Worm (Caenorhabditis elegans) whole organism, L4/young adult: ENCODE results near the gene cyp-33C5.
"Not testable (repeated sequence)": the region's sequence is repeated elsewhere in the genome, so short reads cannot be mapped to it uniquely, and the experiment has no call there.

Source experiments
- W03F9.2 ChIP-seq: fragments of 150-350 bp; optimal IDR thresholded peaks from 2 replicates; lab custom pipeline; 2014; ENCODE audit warnings: missing biosample characterization, missing genetic modification characterization
- dao-5 ChIP-seq: sonication (generic microtip); optimal IDR thresholded peaks from 2 replicates; lab custom pipeline; 2016; ENCODE audit warnings: missing genotype, missing genetic modification characterization, moderate library complexity, missing compliant biosample characterization
- him-1 ChIP-seq: sonication (generic microtip); optimal IDR thresholded peaks from 2 replicates; lab custom pipeline; 2016; ENCODE audit warnings: missing genotype, missing genetic modification reagents, missing genetic modification characterization, missing compliant biosample characterization

The cyp-33C5 gene

DNA sequence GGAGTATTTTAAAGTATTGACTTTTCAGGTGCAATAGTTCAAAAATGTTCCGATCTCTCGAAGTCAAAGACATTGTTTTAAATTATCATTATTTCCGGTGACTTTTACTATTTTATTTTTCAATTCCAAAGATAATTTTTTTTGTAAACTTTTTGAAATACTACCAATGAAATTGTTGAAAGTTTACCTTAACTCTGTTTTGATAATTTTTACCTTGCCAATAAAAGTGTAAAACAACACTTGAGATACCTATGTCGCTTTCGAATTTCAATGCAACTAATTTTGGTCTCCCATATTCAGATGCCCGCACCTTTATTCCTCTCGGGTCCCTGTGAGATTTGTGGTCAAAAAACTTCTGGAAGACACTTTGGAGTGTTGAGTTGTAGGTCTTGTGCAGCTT lies 19.7 kb upstream of the cyp-33C5 start, which contains the start of gene nhr-103:
nhr-103 (plus strand) TSS at position 301 of the 400 bp plus-strand sequence.
- no peak for TF ChIP-seq dao-5 (tag; lab: Kevin White, UChicago)

DNA sequence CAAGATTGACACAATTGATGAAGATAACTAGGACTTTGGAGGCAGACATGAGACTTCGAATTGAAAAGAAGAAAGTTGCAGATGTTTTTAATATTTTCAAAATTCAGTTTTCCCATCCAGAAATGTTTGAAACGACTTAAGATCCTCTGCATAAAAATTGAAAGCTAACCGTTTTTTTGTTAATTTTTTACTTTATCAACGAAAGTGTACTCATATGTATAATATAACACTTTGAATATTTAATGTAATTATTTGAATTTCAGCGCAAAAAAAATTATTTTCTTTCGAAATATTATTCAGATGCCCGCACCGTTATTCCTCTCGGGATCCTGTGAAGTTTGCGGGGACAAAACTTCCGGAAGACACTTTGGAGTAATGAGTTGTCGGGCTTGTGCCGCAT lies 17.9 kb upstream of the cyp-33C5 start, which contains the start of gene nhr-18:
nhr-18 (plus strand) TSS at position 301 of the 400 bp plus-strand sequence.
- TF ChIP-seq W03F9.2: no peak
- no peak for TF ChIP-seq dao-5 (tag; lab: Kevin White, UChicago)
- TF ChIP-seq him-1 (tag; lab: Kevin White, UChicago): no peak

DNA sequence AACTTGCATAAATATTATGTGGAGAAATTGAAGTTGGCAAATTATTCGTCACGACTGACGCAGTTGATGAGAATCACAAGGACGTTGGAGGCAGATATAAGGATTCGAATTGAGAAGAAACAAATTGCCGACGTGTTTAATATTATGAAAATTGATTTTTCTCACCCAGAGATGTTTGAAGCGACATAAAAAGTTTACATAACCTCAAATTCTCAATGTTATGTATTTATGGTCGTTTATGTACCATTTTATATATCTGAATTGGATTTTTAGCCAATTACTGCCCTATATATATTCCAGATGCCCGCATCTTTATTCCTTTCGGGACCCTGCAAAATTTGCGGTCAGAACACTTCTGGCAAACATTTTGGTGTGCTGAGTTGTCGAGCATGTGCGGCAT lies 16.0 kb upstream of the cyp-33C5 start, which contains the start of gene nhr-126:
nhr-126 (plus strand) TSS at position 301 of the 400 bp plus-strand sequence.
- TF ChIP-seq him-1 (tag; lab: Kevin White, UChicago) (no peak), W03F9.2 (no peak), dao-5 (tag; lab: Kevin White, UChicago) (no peak)

DNA sequence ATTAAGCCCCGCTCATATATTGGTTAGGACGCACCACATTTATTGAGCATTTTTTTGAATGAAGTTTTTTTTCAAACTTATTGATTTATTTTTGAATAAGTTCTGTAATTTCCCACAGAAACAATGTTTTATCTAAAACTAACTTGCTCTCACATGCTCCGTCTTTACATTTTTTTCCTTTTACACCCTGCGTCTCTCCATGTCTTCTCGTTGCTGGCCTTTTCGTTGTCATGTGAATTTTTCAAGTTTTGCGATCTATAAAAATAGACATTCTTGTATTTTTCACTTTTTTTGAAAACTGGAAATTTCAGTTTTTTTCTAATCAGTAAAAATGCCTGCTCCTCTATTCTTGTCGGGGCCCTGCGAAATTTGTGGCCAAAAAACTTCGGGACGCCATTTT lies 13.9 kb upstream of the cyp-33C5 start, which contains the start of gene nhr-134:
nhr-134 (plus strand) TSS at position 312 of the 400 bp plus-strand sequence.
- no peak for TF ChIP-seq dao-5 (tag; lab: Kevin White, UChicago)

DNA sequence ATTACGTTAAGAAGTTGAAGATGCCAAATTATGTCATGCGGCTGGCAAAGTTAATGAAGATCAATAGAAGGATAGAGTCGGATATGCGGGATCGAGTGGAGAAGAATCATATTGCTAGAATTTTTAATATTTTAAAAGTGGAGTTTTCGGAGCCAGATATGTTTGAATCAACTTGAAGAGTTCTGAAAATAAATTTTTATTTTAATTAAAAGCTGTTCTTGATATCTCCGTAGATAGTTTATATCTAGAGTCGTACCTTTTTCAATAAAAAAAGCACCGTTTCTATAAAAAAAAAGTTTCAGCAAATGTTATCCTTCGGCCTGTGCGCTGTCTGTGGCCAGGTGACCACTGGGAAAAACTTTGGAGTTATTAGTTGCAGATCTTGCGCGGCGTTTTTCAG lies 11.6 kb upstream of the cyp-33C5 start, which contains the start of gene nhr-96:
nhr-96 (plus strand) TSS at position 301 of the 400 bp plus-strand sequence.
- TF ChIP-seq dao-5 (tag; lab: Kevin White, UChicago) (no peak), W03F9.2 (no peak), him-1 (tag; lab: Kevin White, UChicago) (no peak)

DNA sequence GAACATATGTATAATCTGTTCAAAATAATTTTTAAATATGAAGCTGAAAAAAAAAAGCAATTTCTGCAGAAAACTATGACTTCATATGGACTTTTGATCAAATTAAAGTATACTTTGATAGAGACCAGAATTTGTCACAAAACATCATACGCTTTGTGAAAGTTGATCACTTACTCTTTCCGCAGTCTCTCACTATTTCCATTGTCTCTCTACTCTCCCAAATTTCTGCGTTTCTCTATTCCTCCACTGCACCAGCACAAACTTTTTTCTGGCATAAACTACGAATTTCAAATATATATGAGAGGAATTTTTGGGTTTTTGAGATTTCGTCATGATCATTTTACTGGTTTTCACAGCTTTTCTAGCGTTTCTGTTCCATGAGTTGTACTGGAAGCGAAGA lies 9.0 kb upstream of the cyp-33C5 start, which contains the start of gene cyp-33C4:
cyp-33C4 (plus strand) TSS at position 293 of the 400 bp plus-strand sequence.
- TF ChIP-seq him-1 (tag; lab: Kevin White, UChicago) (no peak), W03F9.2 (no peak), dao-5 (tag; lab: Kevin White, UChicago) (no peak)

DNA sequence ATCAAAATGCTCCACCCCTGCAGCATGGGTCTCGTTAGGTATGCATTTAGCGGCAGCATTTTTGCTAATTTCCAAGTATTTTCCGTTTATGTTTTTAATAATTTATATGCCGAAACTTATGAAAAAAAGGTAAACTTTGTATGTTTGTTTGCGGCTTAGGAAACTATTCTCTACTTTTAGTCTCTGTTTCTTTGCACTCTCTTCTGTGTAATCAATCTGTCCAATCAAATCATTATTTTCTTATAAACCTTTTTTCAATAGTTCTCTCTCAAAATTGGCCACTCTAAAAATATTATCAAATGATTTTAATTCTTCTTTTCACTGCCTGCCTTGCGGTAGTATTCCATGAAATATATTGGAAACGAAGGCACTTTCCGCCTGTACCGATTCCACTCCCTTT lies 6.8 kb upstream of the cyp-33C5 start:
- TF ChIP-seq dao-5 (tag; lab: Kevin White, UChicago) (no peak), him-1 (tag; lab: Kevin White, UChicago) (no peak), W03F9.2 (no peak)

DNA sequence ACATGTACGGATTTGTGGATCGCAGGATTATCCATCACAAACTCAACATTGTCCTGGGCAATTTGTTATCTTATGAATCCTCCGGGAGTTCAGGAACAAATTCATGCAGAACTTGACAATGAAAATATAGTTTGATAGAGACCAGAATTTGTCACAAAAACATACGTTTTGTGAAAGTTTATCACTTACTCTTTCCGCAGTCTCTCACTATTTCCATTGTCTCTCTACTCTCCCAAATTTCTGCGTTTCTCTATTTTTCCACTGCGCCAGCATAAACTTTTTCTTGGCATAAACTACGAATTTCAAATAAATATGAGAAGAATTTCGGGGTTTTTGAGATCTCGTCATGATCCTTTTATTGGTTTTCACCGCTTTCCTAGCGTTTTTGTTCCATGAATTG lies 2.2 kb upstream of the cyp-33C5 start, which contains the start of gene cyp-33C3:
cyp-33C3 (plus strand) TSS at position 149 of the 400 bp plus-strand sequence.
- no peak for TF ChIP-seq him-1 (tag; lab: Kevin White, UChicago)

DNA sequence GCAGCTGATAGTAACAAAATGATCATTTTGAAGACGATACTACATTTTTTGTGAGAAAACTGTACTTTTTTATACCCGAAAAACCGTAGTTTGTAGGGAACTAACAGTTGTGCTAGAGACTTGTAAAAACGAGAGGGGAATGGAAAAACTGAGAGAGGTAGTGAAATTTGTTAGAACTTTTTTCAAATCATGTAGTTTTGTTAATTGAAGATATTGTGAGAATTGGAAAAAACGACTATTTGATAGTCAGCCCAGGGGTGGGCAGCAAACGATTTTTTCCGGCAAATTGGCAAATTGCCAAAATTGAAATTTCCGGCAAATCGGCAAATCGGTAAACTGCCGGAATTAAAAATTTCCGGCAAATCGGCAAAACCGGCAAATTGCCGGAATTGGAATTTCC lies 4.5 kb downstream of the cyp-33C5 start, which contains the start of gene cyp-33C6:
cyp-33C6 (minus strand) TSS at position 101 of the 400 bp plus-strand sequence.
- TF ChIP-seq him-1 (tag; lab: Kevin White, UChicago) (no peak), dao-5 (tag; lab: Kevin White, UChicago) (no peak), W03F9.2 (no peak)

DNA sequence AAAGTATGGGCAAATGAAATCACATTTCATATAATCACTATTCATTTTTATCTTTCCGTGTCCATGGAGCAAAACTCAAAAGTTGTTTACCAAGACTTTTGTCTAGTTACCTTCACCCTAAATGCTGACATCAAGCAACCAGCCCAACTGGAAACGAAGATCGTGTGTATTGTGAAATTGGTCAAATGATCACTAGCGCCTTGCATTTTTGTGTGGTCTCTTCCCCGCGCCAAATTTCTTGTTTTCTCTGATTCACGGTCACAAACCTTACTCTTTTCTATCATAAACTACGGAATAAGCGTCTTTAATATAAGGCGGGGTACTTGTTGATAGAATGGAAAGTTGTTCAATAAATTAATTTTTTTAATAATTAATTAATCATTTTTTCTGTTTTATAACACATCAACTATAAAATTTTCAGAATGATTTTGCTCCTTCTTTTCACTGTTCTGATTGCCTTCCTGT lies 5.4 kb downstream of the cyp-33C5 start, which contains the start of gene cyp-33C7:
cyp-33C7 (plus strand) TSS at position 415 of the 465 bp plus-strand sequence.
- TF ChIP-seq W03F9.2 (no peak), him-1 (tag; lab: Kevin White, UChicago) (no peak), dao-5 (tag; lab: Kevin White, UChicago) (no peak)

DNA sequence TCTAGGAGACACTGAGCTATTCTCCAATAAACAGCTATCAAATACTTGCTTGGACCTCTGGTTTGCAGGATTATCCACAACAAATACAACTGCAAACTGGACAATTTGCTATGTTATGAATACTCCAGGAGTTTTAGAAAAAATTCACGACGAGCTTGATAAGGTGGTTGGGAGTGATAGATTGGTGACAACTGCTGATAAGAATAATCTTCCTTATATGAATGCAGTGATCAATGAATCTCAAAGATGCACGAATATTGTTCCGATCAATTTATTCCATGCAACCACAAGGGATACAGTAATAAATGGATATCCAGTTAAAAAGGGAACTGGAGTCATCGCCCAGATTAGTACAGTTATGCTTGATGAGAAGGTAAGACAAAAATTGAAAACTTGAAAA lies 7.0 kb downstream of the cyp-33C5 start:
- TF ChIP-seq W03F9.2 (no peak), him-1 (tag; lab: Kevin White, UChicago) (no peak), dao-5 (tag; lab: Kevin White, UChicago) (no peak)

DNA sequence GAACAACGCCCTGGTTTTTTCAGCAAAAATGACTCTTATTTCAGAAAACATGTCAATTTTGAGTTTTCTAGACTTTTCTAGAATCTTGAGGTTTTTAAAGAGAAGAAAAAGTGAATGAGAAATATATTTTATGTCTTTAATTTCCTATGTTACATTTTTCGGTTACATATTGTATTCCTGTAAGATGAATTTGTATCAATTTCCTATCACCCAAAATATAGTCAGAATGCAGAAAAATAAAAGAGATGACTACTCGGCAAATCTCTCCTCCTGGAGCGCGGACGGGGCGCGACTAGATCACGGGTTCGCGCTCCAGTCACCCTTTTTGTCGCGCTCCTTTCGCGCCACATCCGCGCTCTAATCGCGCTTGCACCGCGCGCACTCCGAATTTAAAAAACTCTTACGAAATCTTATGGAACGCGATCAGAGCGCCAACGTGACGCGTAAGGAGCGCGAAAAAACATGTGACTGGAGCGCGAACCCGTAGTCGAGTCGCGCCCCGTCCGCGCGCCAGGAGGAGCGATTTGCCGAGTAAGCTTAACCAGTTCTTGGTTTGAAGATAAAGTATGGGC lies 9.8 kb downstream of the cyp-33C5 start, which contains the start of gene str-253:
str-253 (minus strand) TSS at position 51 of the 572 bp plus-strand sequence.
- TF ChIP-seq W03F9.2 (no peak), him-1 (tag; lab: Kevin White, UChicago) (no peak), dao-5 (tag; lab: Kevin White, UChicago) (no peak)

DNA sequence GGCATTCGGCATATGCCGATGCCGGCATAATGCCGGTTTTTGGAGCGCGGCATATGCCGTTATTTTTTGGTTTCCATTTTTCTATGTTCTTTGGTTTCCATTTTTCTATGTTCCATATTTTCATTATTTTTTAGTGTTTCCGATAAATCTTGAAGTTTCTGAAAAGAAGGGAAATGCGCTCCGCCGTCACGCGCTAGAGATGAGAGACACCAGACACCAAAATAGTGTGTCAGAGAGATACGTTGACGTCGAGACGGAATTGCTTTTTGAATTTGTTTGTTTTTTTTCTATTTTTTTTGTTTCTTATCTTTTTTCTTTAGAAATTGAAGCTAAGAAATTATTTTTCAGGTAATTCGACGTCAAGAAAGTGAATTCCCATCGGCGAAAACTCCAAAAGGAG lies 10.4 kb downstream of the cyp-33C5 start, which contains the start of gene F41B5.1:
F41B5.1 (plus strand) TSS at position 343 of the 400 bp plus-strand sequence.
- TF ChIP-seq him-1 (tag; lab: Kevin White, UChicago); dao-5 (tag; lab: Kevin White, UChicago); W03F9.2: not testable (repeated sequence)

DNA sequence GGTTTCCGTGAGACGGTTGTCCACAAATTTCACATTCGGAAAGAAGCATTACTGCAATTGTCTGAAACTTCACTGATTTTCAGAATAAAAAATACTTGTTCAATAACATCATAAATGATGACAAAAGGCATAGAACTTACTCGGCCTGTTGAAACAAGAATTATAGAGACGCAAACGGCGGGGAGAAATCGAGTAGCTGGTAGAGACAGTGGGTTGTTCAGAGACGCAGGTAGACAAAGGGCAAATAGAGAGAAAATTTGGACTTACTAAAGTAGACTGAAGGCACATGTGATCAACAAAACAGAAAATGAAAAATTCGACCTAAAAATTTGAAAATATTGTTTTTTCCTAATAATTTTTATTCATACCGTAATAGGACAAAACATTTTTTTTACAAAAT lies 14.9 kb downstream of the cyp-33C5 start, which contains the start of gene nhr-182:
nhr-182 (minus strand) TSS at position 178 of the 400 bp plus-strand sequence.
- TF ChIP-seq W03F9.2: no peak
- no peak for TF ChIP-seq dao-5 (tag; lab: Kevin White, UChicago)
- TF ChIP-seq him-1 (tag; lab: Kevin White, UChicago): no peak
